Fruit fly (Drosophila melanogaster) whole organism, adult: Measurements from ENCODE around the gene CG18269.

Source experiments
- CG11617 ChIP-seq: fragments of 200-800 bp; sonication (Bioruptor generic); optimal IDR thresholded peaks from 2 replicates; lab custom pipeline; 2017; ENCODE audit warnings: mild to moderate bottlenecking, missing biosample characterization, missing genetic modification reagents, missing genetic modification characterization
- CG12768 ChIP-seq: fragments of 200-800 bp; sonication (Bioruptor generic); optimal IDR thresholded peaks from 2 replicates; lab custom pipeline; 2017; ENCODE audit warnings: missing biosample characterization, missing genetic modification characterization, mild to moderate bottlenecking, moderate library complexity, missing genetic modification reagents
- CG14711 ChIP-seq: fragments of 200-800 bp; sonication (Bioruptor generic); optimal IDR thresholded peaks from 2 replicates; lab custom pipeline; 2018; ENCODE audit warnings: missing biosample characterization, mild to moderate bottlenecking, missing genetic modification characterization, moderate library complexity
- CG1620 ChIP-seq: fragments of 200-800 bp; sonication (Bioruptor generic); optimal IDR thresholded peaks from 2 replicates; lab custom pipeline; 2016; ENCODE audit warnings: missing biosample characterization, missing genetic modification characterization
- CG33017 ChIP-seq: fragments of 200-800 bp; sonication (Bioruptor generic); optimal IDR thresholded peaks from 2 replicates; lab custom pipeline; 2018; ENCODE audit warnings: missing biosample characterization, mild to moderate bottlenecking, missing genetic modification characterization, moderate library complexity
- CG5204 ChIP-seq: fragments of 200-800 bp; sonication (Bioruptor generic); optimal IDR thresholded peaks from 2 replicates; lab custom pipeline; 2016; ENCODE audit warnings: missing biosample characterization, missing genetic modification characterization
- CG7045 ChIP-seq: fragments of 200-800 bp; sonication (Bioruptor generic); optimal IDR thresholded peaks from 2 replicates; lab custom pipeline; 2017; ENCODE audit warnings: missing biosample characterization, mild to moderate bottlenecking, missing genetic modification characterization
- CG7101 ChIP-seq: fragments of 200-800 bp; sonication (Bioruptor generic); optimal IDR thresholded peaks from 2 replicates; lab custom pipeline; 2018; ENCODE audit warnings: missing biosample characterization, mild to moderate bottlenecking, missing genetic modification characterization, moderate library complexity
- Clk ChIP-seq: fragments of 200-800 bp; sonication (Bioruptor generic); optimal IDR thresholded peaks from 2 replicates; lab custom pipeline; 2017; ENCODE audit warnings: missing biosample characterization, missing genetic modification characterization
- Crg-1 ChIP-seq: fragments of 200-800 bp; sonication (Bioruptor generic); optimal IDR thresholded peaks from 2 replicates; lab custom pipeline; 2016; ENCODE audit warnings: missing biosample characterization, missing genetic modification characterization
- Hr96 ChIP-seq: fragments of 200-800 bp; sonication (Bioruptor generic); optimal IDR thresholded peaks from 2 replicates; lab custom pipeline; 2016; ENCODE audit warnings: missing biosample characterization, missing genetic modification characterization
- Mnt ChIP-seq: fragments of 200-800 bp; sonication (Bioruptor generic); optimal IDR thresholded peaks from 2 replicates; lab custom pipeline; 2016; ENCODE audit warnings: missing biosample characterization, mild to moderate bottlenecking, missing genetic modification characterization
- bab1 ChIP-seq: fragments of 200-800 bp; sonication (Bioruptor generic); optimal IDR thresholded peaks from 3 replicates; lab custom pipeline; 2019; ENCODE audit warnings: missing biosample characterization, mild to moderate bottlenecking, missing genetic modification characterization, moderate library complexity
- cic ChIP-seq: fragments of 200-800 bp; sonication (Bioruptor generic); optimal IDR thresholded peaks from 2 replicates; lab custom pipeline; 2017; ENCODE audit warnings: missing biosample characterization, mild to moderate bottlenecking, missing genetic modification characterization, moderate library complexity
- cnc ChIP-seq, 2 experiments: fragments of >200 bp; optimal IDR thresholded peaks; 2 replicates each; lab custom pipeline; 2017
- kay ChIP-seq: fragments of 200-800 bp; sonication (Bioruptor generic); peaks from one replicate; lab custom pipeline; 2016; ENCODE audit warnings: missing biosample characterization, missing genetic modification characterization, borderline replicate concordance
- ovo ChIP-seq: fragments of 200-800 bp; sonication (Bioruptor generic); optimal IDR thresholded peaks from 2 replicates; lab custom pipeline; 2016; ENCODE audit warnings: missing biosample characterization, missing genetic modification characterization
- pad ChIP-seq: fragments of 200-800 bp; sonication (Bioruptor generic); optimal IDR thresholded peaks from 3 replicates; lab custom pipeline; 2017; ENCODE audit warnings: missing biosample characterization, missing genetic modification characterization, mild to moderate bottlenecking, moderate library complexity, missing genetic modification reagents
- tj ChIP-seq: fragments of 200-800 bp; sonication (Bioruptor generic); optimal IDR thresholded peaks from 3 replicates; lab custom pipeline; 2017; ENCODE audit warnings: missing biosample characterization, mild to moderate bottlenecking, missing genetic modification characterization, moderate library complexity
- toe ChIP-seq: fragments of 200-800 bp; sonication (Bioruptor generic); optimal IDR thresholded peaks from 2 replicates; lab custom pipeline; 2016; ENCODE audit warnings: missing biosample characterization, missing genetic modification characterization

The CG18269 gene

DNA sequence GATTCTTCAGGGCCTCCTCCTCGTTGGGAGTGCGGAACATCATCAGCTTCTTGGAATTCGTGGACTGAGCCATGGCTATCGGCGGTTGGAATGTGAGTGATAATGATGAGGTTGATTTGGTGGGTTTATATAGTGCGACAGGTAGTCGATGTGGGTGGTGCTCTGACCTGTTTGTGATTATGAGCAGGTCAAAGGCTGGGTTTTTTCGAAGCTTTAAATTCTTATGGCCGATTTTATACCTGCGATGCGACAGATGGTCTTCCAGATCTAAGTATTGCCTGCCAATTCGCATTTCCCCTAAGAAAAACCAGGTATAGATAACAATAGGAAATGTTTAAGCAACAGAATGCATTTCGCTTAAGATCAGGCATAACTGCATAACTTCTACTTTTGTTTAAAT is 903 bp upstream of the CG18269 start, which contains the start of gene CG14014:
Gene CG14014 (minus strand): TSS at position 101 of the 400 bp plus-strand sequence.
- TF ChIP-seq cic (GFP tag; lab: Kevin White, UChicago) (no peak), CG5204 (no peak), CG7101 (tag; lab: Kevin White, UChicago) (no peak), kay (GFP tag; lab: Kevin White, UChicago) (no peak), Mnt (GFP tag; lab: Kevin White, UChicago) (no peak), Clk (no peak), bab1 (GFP tag; lab: Kevin White, UChicago) (no peak)

DNA sequence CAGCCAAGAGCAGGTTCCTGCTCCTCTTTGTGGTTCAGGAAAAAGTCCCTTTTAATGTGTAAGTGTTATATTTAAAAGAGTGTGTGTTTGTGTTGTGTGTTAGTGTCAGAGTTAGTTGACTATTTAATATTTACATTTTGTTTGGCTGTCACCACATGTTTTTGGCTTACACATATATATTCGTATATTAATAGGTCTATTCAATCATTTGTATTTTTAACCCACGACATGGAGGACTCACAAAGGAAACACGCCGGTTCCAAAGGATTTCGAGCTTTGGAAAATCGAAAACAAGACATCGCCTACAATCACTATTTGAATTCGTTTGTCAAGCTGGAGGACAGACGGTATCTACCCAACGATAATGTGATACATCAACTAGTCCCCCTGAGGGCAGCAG is 2.1 kb downstream of the CG18269 start, which contains the start of the genes CG14013 and CG14017:
Gene CG14013 (minus strand): TSS at position 101 of the 400 bp plus-strand sequence.
Gene CG14017 (plus strand): TSS at position 148 of the 400 bp plus-strand sequence.
- TF ChIP-seq CG7045 = no peak
- no peak for TF ChIP-seq toe (GFP tag; lab: Kevin White, UChicago)
- no peak for TF ChIP-seq pad
- no peak for TF ChIP-seq CG33017 (tag; lab: Kevin White, UChicago)
- TF ChIP-seq Hr96 (GFP tag; lab: Kevin White, UChicago) = no peak
- TF ChIP-seq cnc (optimal IDR thresholded peaks at IDR 0.05; lab: Kevin White, UChicago) = no peak
- TF ChIP-seq CG11617 (GFP tag; lab: Kevin White, UChicago) = no peak
- no peak for TF ChIP-seq CG1620
- no peak for TF ChIP-seq Crg-1
- TF ChIP-seq Mnt (GFP tag; lab: Kevin White, UChicago) = no peak
- no peak for TF ChIP-seq CG12768 (GFP tag; lab: Kevin White, UChicago)
- no peak for TF ChIP-seq bab1 (GFP tag; lab: Kevin White, UChicago)
- no peak for TF ChIP-seq kay (GFP tag; lab: Kevin White, UChicago)
- TF ChIP-seq ovo = no peak
- no peak for TF ChIP-seq CG14711 (tag; lab: Kevin White, UChicago)
- TF ChIP-seq CG5204 = no peak
- no peak for TF ChIP-seq CG7101 (tag; lab: Kevin White, UChicago)

DNA sequence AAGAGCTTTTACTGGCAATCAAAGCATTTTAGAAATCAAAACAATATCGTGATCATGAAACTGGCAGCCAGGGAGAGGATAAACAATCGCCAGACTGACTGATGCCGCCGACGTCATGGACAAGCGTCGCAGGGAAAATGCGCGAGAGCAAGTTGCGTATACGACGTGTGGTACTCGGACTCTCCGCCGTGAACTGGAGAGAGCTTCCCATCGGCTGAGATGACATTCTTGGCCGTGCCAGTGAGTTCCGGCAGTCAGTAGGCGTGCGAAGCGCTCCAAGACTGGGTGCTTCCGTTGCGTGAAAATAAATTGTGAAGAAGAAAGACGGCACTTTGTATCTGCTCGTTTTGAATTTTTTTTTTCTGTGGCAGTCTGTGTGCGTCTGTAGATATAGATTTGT is 3.2 kb downstream of the CG18269 start, which contains the start of gene GluRIIA:
Gene GluRIIA (plus strand): TSS at position 255 of the 400 bp plus-strand sequence.
- TF ChIP-seq kay (GFP tag; lab: Kevin White, UChicago) = no peak
- TF ChIP-seq bab1 (GFP tag; lab: Kevin White, UChicago) = no peak

DNA sequence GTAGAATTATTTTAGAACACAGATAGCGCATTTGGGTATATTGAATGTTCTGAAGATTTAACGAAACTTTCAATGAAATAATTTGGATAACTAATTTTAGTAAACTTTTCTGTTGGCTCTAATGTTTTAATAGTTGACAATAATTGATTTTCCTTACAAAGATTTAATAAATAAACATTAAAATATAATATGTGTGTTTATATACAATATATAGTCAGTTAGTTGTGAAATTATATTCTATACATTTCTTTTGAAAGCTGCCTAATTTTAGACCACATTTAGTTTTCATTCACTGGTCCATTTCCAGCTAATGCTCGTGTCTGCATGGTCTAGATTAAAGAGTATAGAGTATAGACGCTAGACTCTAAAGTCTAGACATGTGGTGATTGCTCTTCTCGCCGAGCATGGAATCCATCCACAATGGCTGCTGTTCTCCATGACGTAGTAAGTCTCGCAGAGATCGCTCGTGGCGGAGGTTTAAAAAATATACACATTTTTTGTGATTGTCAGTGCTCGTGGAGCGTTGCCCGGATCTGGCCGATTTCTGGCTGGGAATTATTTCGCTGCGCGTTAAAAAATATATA is 7.3 kb downstream of the CG18269 start, which contains the start of gene GluRIIB:
Gene GluRIIB (plus strand): TSS at position 534 of the 584 bp plus-strand sequence.
- TF ChIP-seq cic (GFP tag; lab: Kevin White, UChicago) = no peak
- TF ChIP-seq CG33017 (tag; lab: Kevin White, UChicago) = no peak
- TF ChIP-seq pad = no peak
- no peak for TF ChIP-seq Hr96 (GFP tag; lab: Kevin White, UChicago)
- no peak for TF ChIP-seq CG11617 (GFP tag; lab: Kevin White, UChicago)
- TF ChIP-seq CG1620 = no peak
- no peak for TF ChIP-seq kay (GFP tag; lab: Kevin White, UChicago)
- no peak for TF ChIP-seq cnc (optimal IDR thresholded peaks at IDR 0.05; lab: Kevin White, UChicago)
- no peak for TF ChIP-seq CG12768 (GFP tag; lab: Kevin White, UChicago)
- no peak for TF ChIP-seq bab1 (GFP tag; lab: Kevin White, UChicago)
- TF ChIP-seq CG7101 (tag; lab: Kevin White, UChicago) = no peak

DNA sequence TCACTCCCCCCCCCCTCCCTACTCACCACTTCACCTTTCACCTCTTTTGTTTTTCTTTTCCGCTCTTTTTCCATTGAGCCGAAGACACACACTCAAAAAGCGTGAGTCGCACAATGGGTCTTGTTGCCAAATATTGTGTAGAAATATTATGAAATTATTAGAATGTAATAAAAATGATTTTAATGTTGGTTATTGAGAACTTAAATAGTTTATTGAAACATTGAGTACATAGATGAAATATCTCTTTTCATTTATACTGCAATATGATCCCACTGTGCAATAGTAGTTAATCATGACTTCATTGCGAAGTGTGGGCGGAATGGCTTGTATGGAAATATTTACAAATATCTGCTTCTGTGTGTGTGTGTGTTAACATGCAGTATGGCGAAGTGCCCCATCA is 15.5 kb downstream of the CG18269 start:
- TF ChIP-seq CG12768 (GFP tag; lab: Kevin White, UChicago) = no peak
- peak; percentile 11 for TF ChIP-seq CG14711 (tag; lab: Kevin White, UChicago)

DNA sequence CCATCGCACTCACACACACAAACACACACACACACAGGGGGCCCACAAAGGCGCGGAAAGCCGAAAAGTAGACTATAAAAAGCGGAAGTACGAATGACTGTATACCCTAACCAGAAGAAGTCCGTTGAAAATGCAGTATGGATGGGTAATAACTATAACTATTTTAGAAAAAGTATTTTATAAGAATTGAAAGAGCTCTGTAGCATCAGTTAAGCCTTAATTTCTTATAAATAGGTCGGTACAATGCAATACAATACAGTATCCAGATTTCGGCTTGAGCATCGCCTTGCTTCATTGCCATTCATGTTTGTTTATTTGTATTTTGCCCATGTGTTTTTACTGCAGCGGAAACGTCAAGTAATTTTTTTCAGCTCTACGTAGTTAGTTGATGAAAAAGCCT is 17.9 kb downstream of the CG18269 start:
- no peak for TF ChIP-seq ovo
- no peak for TF ChIP-seq bab1 (GFP tag; lab: Kevin White, UChicago)
- no peak for TF ChIP-seq kay (GFP tag; lab: Kevin White, UChicago)
- TF ChIP-seq CG7045 = no peak
- no peak for TF ChIP-seq cnc (optimal IDR thresholded peaks at IDR 0.05; lab: Kevin White, UChicago)
- no peak for TF ChIP-seq CG33017 (tag; lab: Kevin White, UChicago)
- no peak for TF ChIP-seq Crg-1
- no peak for TF ChIP-seq cic (GFP tag; lab: Kevin White, UChicago)
- TF ChIP-seq CG1620 = no peak
- no peak for TF ChIP-seq CG11617 (GFP tag; lab: Kevin White, UChicago)
- no peak for TF ChIP-seq Clk
- TF ChIP-seq CG7101 (tag; lab: Kevin White, UChicago) = no peak
- no peak for TF ChIP-seq CG12768 (GFP tag; lab: Kevin White, UChicago)
- no peak for TF ChIP-seq tj (GFP tag; lab: Kevin White, UChicago)
- TF ChIP-seq Hr96 (GFP tag; lab: Kevin White, UChicago) = no peak
- TF ChIP-seq pad = no peak

DNA sequence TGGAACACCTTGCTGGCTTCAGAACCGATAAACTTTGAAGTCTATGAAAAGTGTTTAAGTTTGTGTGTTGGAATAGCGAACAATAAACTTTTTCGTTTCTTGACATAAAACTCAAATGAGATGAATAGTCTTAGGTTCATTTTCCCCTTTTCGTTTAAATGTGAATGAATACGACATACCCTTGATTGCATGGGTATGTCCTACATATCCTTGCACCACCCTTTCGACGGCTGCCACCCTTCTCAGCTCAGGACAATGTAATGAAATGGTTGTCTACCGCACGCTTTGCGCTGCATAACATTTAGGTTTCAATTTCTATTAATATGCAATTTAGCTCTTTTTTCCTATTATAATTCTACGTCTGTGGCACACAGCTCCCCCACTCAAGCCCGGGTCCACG is 29.4 kb downstream of the CG18269 start, which contains the start of gene CG14011:
Gene CG14011 (minus strand): TSS at position 101 of the 400 bp plus-strand sequence.
- no peak for TF ChIP-seq tj (GFP tag; lab: Kevin White, UChicago)
- TF ChIP-seq CG14711 (tag; lab: Kevin White, UChicago) = no peak
- TF ChIP-seq bab1 (GFP tag; lab: Kevin White, UChicago) = no peak
- TF ChIP-seq CG12768 (GFP tag; lab: Kevin White, UChicago) = no peak
- no peak for TF ChIP-seq toe (GFP tag; lab: Kevin White, UChicago)
- no peak for TF ChIP-seq CG7045
- no peak for TF ChIP-seq CG11617 (GFP tag; lab: Kevin White, UChicago)
- TF ChIP-seq kay (GFP tag; lab: Kevin White, UChicago) = no peak
- no peak for TF ChIP-seq cic (GFP tag; lab: Kevin White, UChicago)
- TF ChIP-seq pad = no peak
- TF ChIP-seq cnc (optimal IDR thresholded peaks at IDR 0.05; lab: Kevin White, UChicago) = no peak
- TF ChIP-seq CG5204 = no peak
- no peak for TF ChIP-seq ovo
